Fruit fly (Drosophila melanogaster) whole organism, embryonic: ENCODE measurements around the gene eya.

Experiments used
- ATbp ChIP-seq: fragments of 200-800 bp; sonication (Bioruptor generic); optimal IDR thresholded peaks from 2 replicates; lab custom pipeline; 2017; ENCODE audit warnings: missing biosample characterization, mild to moderate bottlenecking, missing genetic modification characterization, missing genetic modification reagents
- Asciz ChIP-seq: fragments of 200-800 bp; sonication (Bioruptor generic); optimal IDR thresholded peaks from 2 replicates; lab custom pipeline; 2017; ENCODE audit warnings: missing biosample characterization, mild to moderate bottlenecking, missing genetic modification characterization, missing genetic modification reagents
- Awh ChIP-seq: fragments of 200-800 bp; sonication (Bioruptor generic); IDR thresholded peaks from 2 replicates; pipeline ENCODE4, ENCODE4 v1.3.6; 2022; ENCODE audit warnings: missing biosample characterization, missing genetic modification characterization
- Blimp-1 ChIP-seq: fragments of 200-800 bp; sonication (Bioruptor generic); optimal IDR thresholded peaks from 3 replicates; lab custom pipeline; 2018; ENCODE audit warnings: missing biosample characterization, missing genetic modification characterization, mild to moderate bottlenecking, moderate library complexity, missing genetic modification reagents
- CG12071 ChIP-seq: fragments of 200-800 bp; sonication (Bioruptor generic); optimal IDR thresholded peaks from 3 replicates; lab custom pipeline; 2018; ENCODE audit warnings: missing biosample characterization, mild to moderate bottlenecking, missing genetic modification characterization
- CG12299 ChIP-seq: fragments of 200-800 bp; sonication (Bioruptor generic); optimal IDR thresholded peaks from 2 replicates; lab custom pipeline; 2018; ENCODE audit warnings: missing biosample characterization, mild to moderate bottlenecking, missing genetic modification characterization
- CG1602 ChIP-seq: fragments of 200-800 bp; sonication (Bioruptor generic); optimal IDR thresholded peaks from 3 replicates; lab custom pipeline; 2016; ENCODE audit warnings: missing biosample characterization, missing genetic modification characterization
- CG1647 ChIP-seq: fragments of 200-800 bp; sonication (Bioruptor generic); optimal IDR thresholded peaks from 3 replicates; lab custom pipeline; 2016; ENCODE audit warnings: missing biosample characterization, missing genetic modification characterization
- CG17612 ChIP-seq: fragments of 200-800 bp; sonication (Bioruptor generic); IDR thresholded peaks from 2 replicates; pipeline ENCODE4 v1.3.6; 2022; ENCODE audit warnings: missing biosample characterization, missing genetic modification characterization
- CG18262 ChIP-seq: fragments of 200-800 bp; optimal IDR thresholded peaks from 3 replicates; lab custom pipeline; 2019; ENCODE audit warnings: missing biosample characterization, mild to moderate bottlenecking, missing genetic modification characterization, moderate library complexity
- CG4282 ChIP-seq: fragments of 200-800 bp; sonication (Bioruptor generic); optimal IDR thresholded peaks from 2 replicates; lab custom pipeline; 2016; ENCODE audit warnings: missing biosample characterization, missing genetic modification characterization
- CG6654 ChIP-seq: fragments of 200-800 bp; sonication (Bioruptor generic); optimal IDR thresholded peaks from 2 replicates; lab custom pipeline; 2017; ENCODE audit warnings: missing biosample characterization, mild to moderate bottlenecking, missing genetic modification characterization
- CG9932 ChIP-seq: fragments of 200-800 bp; sonication (Bioruptor generic); IDR thresholded peaks from 2 replicates; pipeline ENCODE4 v1.3.6; 2022; ENCODE audit warnings: missing biosample characterization, missing genetic modification characterization
- E2f1 ChIP-seq: fragments of 200-800 bp; sonication (Bioruptor generic); IDR thresholded peaks from 2 replicates; pipeline ENCODE4 v1.3.6; 2022; ENCODE audit warnings: missing biosample characterization, missing genetic modification characterization
- HLH4C ChIP-seq: fragments of 200-800 bp; sonication (Bioruptor generic); IDR thresholded peaks from 3 replicates; pipeline ENCODE4 v1.3.6; 2022; ENCODE audit warnings: missing biosample characterization, missing genetic modification characterization; ENCODE audit not compliant: partially characterized antibody
- Hr51 ChIP-seq, 2 experiments: fragments of 200-800 bp; sonication (Bioruptor generic); optimal IDR thresholded peaks; 2 replicates in 1 of 2; 3 replicates in 1 of 2; lab custom pipeline; 2016 to 2018; ENCODE audit warnings: missing biosample characterization in 2 of 2, missing genetic modification characterization in 2 of 2, mild to moderate bottlenecking in 1 of 2, moderate library complexity in 1 of 2
- Kr ChIP-seq: fragments of 200-800 bp; sonication (Bioruptor generic); optimal IDR thresholded peaks from 2 replicates; lab custom pipeline; 2017; ENCODE audit warnings: missing biosample characterization, mild to moderate bottlenecking, missing genetic modification characterization
- Lim3 ChIP-seq: fragments of 200-800 bp; sonication (Bioruptor generic); IDR thresholded peaks from 2 replicates; pipeline ENCODE4 v1.3.6; 2022; ENCODE audit warnings: missing biosample characterization, missing genetic modification characterization
- NK7.1 ChIP-seq: fragments of 200-800 bp; sonication (Bioruptor generic); optimal IDR thresholded peaks from 3 replicates; lab custom pipeline; 2016; ENCODE audit warnings: missing biosample characterization, missing genetic modification characterization
- Oli ChIP-seq: fragments of 200-800 bp; sonication (Bioruptor generic); optimal IDR thresholded peaks from 2 replicates; lab custom pipeline; 2018; ENCODE audit warnings: missing biosample characterization, mild to moderate bottlenecking, missing genetic modification characterization, moderate library complexity
- Opbp ChIP-seq: fragments of 200-800 bp; sonication (Bioruptor generic); IDR thresholded peaks from 3 replicates; pipeline ENCODE4 v1.3.6; 2022; ENCODE audit warnings: missing biosample characterization, missing genetic modification characterization; ENCODE audit not compliant: partially characterized antibody
- Poxn ChIP-seq: fragments of 200-800 bp; sonication (Bioruptor generic); IDR thresholded peaks from 2 replicates; pipeline ENCODE4 v1.3.6; 2022; ENCODE audit warnings: missing biosample characterization, missing genetic modification characterization
- Six4 ChIP-seq: fragments of 200-800 bp; sonication (Bioruptor generic); optimal IDR thresholded peaks from 2 replicates; lab custom pipeline; 2016; ENCODE audit warnings: missing biosample characterization, missing genetic modification characterization
- az2 ChIP-seq: fragments of 200-800 bp; sonication (Bioruptor generic); optimal IDR thresholded peaks from 3 replicates; lab custom pipeline; 2016; ENCODE audit warnings: missing biosample characterization, missing genetic modification characterization
- br ChIP-seq: fragments of >200 bp; optimal IDR thresholded peaks from 2 replicates; lab custom pipeline; 2017
- crc ChIP-seq: fragments of 200-800 bp; sonication (Bioruptor generic); optimal IDR thresholded peaks from 2 replicates; lab custom pipeline; 2016; ENCODE audit warnings: missing biosample characterization, missing genetic modification characterization
- da ChIP-seq: fragments of 200-800 bp; sonication (Bioruptor generic); optimal IDR thresholded peaks from 2 replicates; lab custom pipeline; 2016; ENCODE audit warnings: missing biosample characterization, missing genetic modification characterization
- ewg ChIP-seq: fragments of 200-800 bp; sonication (Bioruptor generic); optimal IDR thresholded peaks from 3 replicates; lab custom pipeline; 2017; ENCODE audit warnings: mild to moderate bottlenecking, missing biosample characterization, missing genetic modification reagents, missing genetic modification characterization
- lov ChIP-seq, 2 experiments: fragments of 200-800 bp in 1 of 2; fragments of >200 bp in 1 of 2; sonication (Bioruptor generic) in 1 of 2; IDR thresholded peaks in 1 of 2; optimal IDR thresholded peaks in 1 of 2; 2 replicates in 1 of 2; 3 replicates in 1 of 2; pipeline versions ENCODE4 v1.3.6 to Lab custom; 2017 to 2022; ENCODE audit warnings: missing biosample characterization in 1 of 2, missing genetic modification characterization in 1 of 2
- maf-S ChIP-seq: fragments of 200-800 bp; sonication (Bioruptor generic); optimal IDR thresholded peaks from 2 replicates; lab custom pipeline; 2016; ENCODE audit warnings: missing biosample characterization, missing genetic modification characterization
- nerfin-1 ChIP-seq: fragments of 200-800 bp; sonication (Bioruptor generic); optimal IDR thresholded peaks from 3 replicates; lab custom pipeline; 2019; ENCODE audit warnings: missing biosample characterization, mild to moderate bottlenecking, missing genetic modification characterization, moderate library complexity
- oc ChIP-seq: fragments of 200-800 bp; sonication (Bioruptor generic); optimal IDR thresholded peaks from 2 replicates; lab custom pipeline; 2018; ENCODE audit warnings: missing biosample characterization, mild to moderate bottlenecking, missing genetic modification characterization, moderate library complexity
- onecut ChIP-seq: fragments of 200-800 bp; sonication (Bioruptor generic); IDR thresholded peaks from 2 replicates; pipeline ENCODE4 v1.3.6; 2022; ENCODE audit warnings: missing biosample characterization, missing genetic modification characterization
- p53 ChIP-seq: fragments of 200-800 bp; sonication (Bioruptor generic); optimal IDR thresholded peaks from 2 replicates; lab custom pipeline; 2016; ENCODE audit warnings: missing biosample characterization, missing genetic modification characterization
- peb ChIP-seq: fragments of 200-800 bp; sonication (Bioruptor generic); IDR thresholded peaks from 2 replicates; pipeline ENCODE4 v1.3.6; 2022; ENCODE audit warnings: missing biosample characterization, missing genetic modification characterization
- pho ChIP-seq: fragments of 200-800 bp; sonication (Bioruptor generic); optimal IDR thresholded peaks from 2 replicates; lab custom pipeline; 2016; ENCODE audit warnings: missing biosample characterization, missing genetic modification characterization
- phol ChIP-seq: fragments of 200-800 bp; sonication (Bioruptor generic); optimal IDR thresholded peaks from 3 replicates; lab custom pipeline; 2018; ENCODE audit warnings: missing biosample characterization, mild to moderate bottlenecking, missing genetic modification characterization, moderate library complexity
- pum ChIP-seq: fragments of 200-800 bp; sonication (Bioruptor generic); optimal IDR thresholded peaks from 2 replicates; lab custom pipeline; 2016; ENCODE audit warnings: missing biosample characterization, missing genetic modification characterization
- repo ChIP-seq: fragments of 200-800 bp; sonication (Bioruptor generic); optimal IDR thresholded peaks from 2 replicates; lab custom pipeline; 2016; ENCODE audit warnings: missing biosample characterization, missing genetic modification characterization
- rib ChIP-seq: fragments of 200-800 bp; sonication (Bioruptor generic); IDR thresholded peaks from 2 replicates; pipeline ENCODE4 v1.3.6; 2022; ENCODE audit warnings: missing biosample characterization, missing genetic modification characterization
- row ChIP-seq: fragments of 200-800 bp; sonication (Bioruptor generic); IDR thresholded peaks from 3 replicates; pipeline ENCODE4 v1.3.6; 2022; ENCODE audit warnings: missing biosample characterization, missing genetic modification characterization
- slbo ChIP-seq: fragments of 200-800 bp; sonication (Bioruptor generic); IDR thresholded peaks from 2 replicates; pipeline ENCODE4 v1.3.6; 2022; ENCODE audit warnings: missing biosample characterization, missing genetic modification characterization
- stc ChIP-seq: fragments of 200-800 bp; sonication (Bioruptor generic); IDR thresholded peaks from 2 replicates; pipeline ENCODE4 v1.3.6; 2022; ENCODE audit warnings: missing biosample characterization, missing genetic modification characterization
- toy ChIP-seq: fragments of 200-800 bp; sonication (Bioruptor generic); IDR thresholded peaks from 2 replicates; pipeline ENCODE4 v1.3.6; 2022; ENCODE audit warnings: missing biosample characterization, missing genetic modification characterization
- ttk ChIP-seq: fragments of 200-800 bp; sonication (Bioruptor generic); IDR thresholded peaks from 2 replicates; pipeline ENCODE4 v2.1.2; 2022; ENCODE audit warnings: missing biosample characterization, missing genetic modification characterization
- unc-4 ChIP-seq: fragments of 200-800 bp; sonication (Bioruptor generic); IDR thresholded peaks from 2 replicates; pipeline ENCODE4 v1.3.6; 2022; ENCODE audit warnings: missing biosample characterization, missing genetic modification characterization; ENCODE audit not compliant: partially characterized antibody
- vfl ChIP-seq: fragments of 200-800 bp; sonication (Bioruptor generic); optimal IDR thresholded peaks from 2 replicates; lab custom pipeline; 2016; ENCODE audit warnings: missing biosample characterization, missing genetic modification characterization
- zfh2 ChIP-seq: fragments of 200-800 bp; sonication (Bioruptor generic); optimal IDR thresholded peaks from 2 replicates; lab custom pipeline; 2016; ENCODE audit warnings: missing biosample characterization, missing genetic modification characterization

Gene eya

dm6 chr2L:6557429-6558384 lies 10.9 kb upstream of the eya start, which contains the start of the genes IFT52 and COX5B (continued):
- no peak for TF ChIP-seq rib (GFP tag; lab: Robert Waterston, UW)
- no peak for TF ChIP-seq vfl
- no peak for TF ChIP-seq ATbp (GFP tag; lab: Kevin White, UChicago)
- peak; percentile 66 for TF ChIP-seq pum
- TF ChIP-seq Blimp-1 (GFP tag; lab: Kevin White, UChicago), result peak; percentile 41
- peak; percentile 72 for TF ChIP-seq phol (tag; lab: Kevin White, UChicago)
- TF ChIP-seq CG1602, result peak; percentile 10
- peak; percentile 52 for TF ChIP-seq p53
- TF ChIP-seq maf-S (GFP tag; lab: Kevin White, UChicago), result peak; percentile 33
- TF ChIP-seq CG9932 (GFP tag; lab: Robert Waterston, UW), result peak; percentile 85
- TF ChIP-seq onecut, result peak; percentile 57
- peak; percentile 50 for TF ChIP-seq pho (GFP tag; lab: Kevin White, UChicago)
- TF ChIP-seq ttk (GFP tag; lab: Robert Waterston, UW), result peak; percentile 61; the same call in 1 of the 2 replicates
- TF ChIP-seq CG6654, result no peak
- TF ChIP-seq NK7.1 (GFP tag; lab: Kevin White, UChicago), result peak; percentile 37
- TF ChIP-seq stc (GFP tag; lab: Robert Waterston, UW), result no peak
- TF ChIP-seq Hr51 (GFP tag; optimal IDR thresholded peaks at IDR 0.05; lab: Kevin White, UChicago), result peak; percentile 18 to 60
- no peak for TF ChIP-seq da
- TF ChIP-seq row (GFP tag; lab: Robert Waterston, UW), result peak; percentile 43; the same call in 1 of the 3 replicates
- TF ChIP-seq az2 (GFP tag; lab: Kevin White, UChicago), result peak; percentile 48
- no peak for TF ChIP-seq oc (tag; lab: Kevin White, UChicago)
- TF ChIP-seq Lim3 (GFP tag; lab: Robert Waterston, UW), result no peak
- TF ChIP-seq lov (optimal IDR thresholded peaks at IDR 0.05; lab: Kevin White, UChicago), result no peak
- peak; percentile 44; the same call in 1 of the 3 replicates for TF ChIP-seq lov (GFP tag; IDR thresholded peaks at IDR 0.05; lab: Robert Waterston, UW)
- peak; percentile 32 for TF ChIP-seq Six4 (GFP tag; lab: Kevin White, UChicago)
- TF ChIP-seq nerfin-1 (tag; lab: Kevin White, UChicago), result no peak
- peak; percentile 47; the same call in 1 of the 2 replicates for TF ChIP-seq unc-4
- peak; percentile 50 for TF ChIP-seq crc (GFP tag; lab: Kevin White, UChicago)
- no peak for TF ChIP-seq CG4282
- no peak for TF ChIP-seq br (lab: Kevin White, UChicago)
- TF ChIP-seq CG1647 (GFP tag; lab: Kevin White, UChicago), result peak; percentile 77
- TF ChIP-seq CG18262 (tag; lab: Kevin White, UChicago), result peak; percentile 51
- no peak for TF ChIP-seq Poxn (GFP tag; lab: Robert Waterston, UW)
- peak; percentile 26 for TF ChIP-seq CG12299 (tag; lab: Kevin White, UChicago)
- TF ChIP-seq repo (GFP tag; lab: Kevin White, UChicago), result peak; percentile 27
- no peak for TF ChIP-seq CG12071 (GFP tag; lab: Kevin White, UChicago)
- no peak for TF ChIP-seq toy
- no peak; the same call in 2 of the 3 replicates for TF ChIP-seq HLH4C (GFP tag; lab: Robert Waterston, UW)
- no peak for TF ChIP-seq Awh (GFP tag; lab: Robert Waterston, UW)
- no peak for TF ChIP-seq Kr (GFP tag; lab: Kevin White, UChicago)
- TF ChIP-seq Asciz (GFP tag; lab: Kevin White, UChicago), result no peak
- TF ChIP-seq CG17612 (GFP tag; lab: Robert Waterston, UW), result 0 out of 2 replicates have a peak, but pooled peaks have one; percentile 37
- TF ChIP-seq Oli (tag; lab: Kevin White, UChicago), result no peak
- TF ChIP-seq E2f1 (GFP tag; lab: Robert Waterston, UW), result peak; percentile 61
- peak; percentile 89 for TF ChIP-seq slbo (GFP tag; lab: Robert Waterston, UW)
- TF ChIP-seq ewg, result peak; percentile 3
- peak; percentile 56; the same call in 2 of the 3 replicates for TF ChIP-seq Opbp (GFP tag; lab: Robert Waterston, UW)
- no peak for TF ChIP-seq zfh2 (GFP tag; lab: Kevin White, UChicago)
- peak; percentile 27; the same call in 1 of the 2 replicates for TF ChIP-seq peb (GFP tag; lab: Robert Waterston, UW)
